Worm (Caenorhabditis elegans): ENCODE data around the gene T28D6.5.

ce11 chrIII:11359422-11359821 is 25.9 kb downstream of the T28D6.5 start:
- TF ChIP-seq unc-39 (tag; optimal IDR thresholded peaks at IDR 0.05) (no peak), mep-1 (tag; optimal IDR thresholded peaks at IDR 0.05) (no peak), blmp-1 (tag; optimal IDR thresholded peaks at IDR 0.05) (no peak), tbx-8 (GFP tag; optimal IDR thresholded peaks at IDR 0.05) (no peak)
